Worm (Caenorhabditis elegans) whole organism, L2 larva: Measurements from ENCODE around the gene T04F3.1.

ENCODE experiments used
- fos-1 ChIP-seq: fragments of 150-350 bp; optimal IDR thresholded peaks from 2 replicates; lab custom pipeline; 2014; ENCODE audit warnings: missing biosample characterization, missing genetic modification characterization
- unc-55 ChIP-seq: fragments of 150-350 bp; sonication (generic microtip); optimal IDR thresholded peaks from 3 replicates; lab custom pipeline; 2014; ENCODE audit warnings: missing biosample characterization, missing genetic modification reagents, missing genetic modification characterization
- unc-62 ChIP-seq: fragments of 150-350 bp; optimal IDR thresholded peaks from 2 replicates; lab custom pipeline; 2014; ENCODE audit warnings: missing biosample characterization, missing genetic modification reagents, missing genetic modification characterization

DNA sequence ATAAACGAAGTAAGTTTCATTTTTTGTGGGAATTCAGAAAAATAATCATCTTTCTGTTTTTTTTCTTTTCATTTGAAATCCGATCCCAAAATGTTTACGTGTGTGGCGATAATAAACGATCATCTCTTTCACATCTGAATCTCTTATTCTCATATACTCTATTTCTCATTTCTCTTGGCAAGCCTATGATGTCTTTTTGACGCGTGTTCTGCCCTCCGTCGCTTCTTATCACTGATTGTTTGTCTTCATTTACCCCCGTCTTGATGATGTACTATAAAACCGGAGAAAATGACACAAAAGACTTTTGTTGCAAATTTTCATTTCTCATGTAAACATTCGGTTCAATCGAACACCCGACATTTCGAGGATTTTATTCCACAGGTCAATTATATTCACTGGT, 38.0 kb downstream of the T04F3.1 start:
- no peak for TF ChIP-seq unc-62
- peak; percentile 81 for TF ChIP-seq fos-1 (tag; lab: Kevin White, UChicago)
- TF ChIP-seq unc-55 (GFP tag; lab: Kevin White, UChicago), result no peak
